Worm (Caenorhabditis elegans) whole organism, L4/young adult: ENCODE results near the gene twk-20.

Experiments used
- dao-5 ChIP-seq: sonication (generic microtip); optimal IDR thresholded peaks from 2 replicates; lab custom pipeline; 2016; ENCODE audit warnings: missing genotype, missing genetic modification characterization, moderate library complexity, missing compliant biosample characterization
- him-1 ChIP-seq: sonication (generic microtip); optimal IDR thresholded peaks from 2 replicates; lab custom pipeline; 2016; ENCODE audit warnings: missing genotype, missing genetic modification reagents, missing genetic modification characterization, missing compliant biosample characterization

ce11 chrX:13672622-13673021, 32.9 kb downstream of the twk-20 start:
- TF ChIP-seq him-1, result no peak
- TF ChIP-seq dao-5 (tag; lab: Kevin White, UChicago), result no peak
